Fruit fly (Drosophila melanogaster): Measurements from ENCODE around the gene Sgs7.

The Sgs7 gene

DNA sequence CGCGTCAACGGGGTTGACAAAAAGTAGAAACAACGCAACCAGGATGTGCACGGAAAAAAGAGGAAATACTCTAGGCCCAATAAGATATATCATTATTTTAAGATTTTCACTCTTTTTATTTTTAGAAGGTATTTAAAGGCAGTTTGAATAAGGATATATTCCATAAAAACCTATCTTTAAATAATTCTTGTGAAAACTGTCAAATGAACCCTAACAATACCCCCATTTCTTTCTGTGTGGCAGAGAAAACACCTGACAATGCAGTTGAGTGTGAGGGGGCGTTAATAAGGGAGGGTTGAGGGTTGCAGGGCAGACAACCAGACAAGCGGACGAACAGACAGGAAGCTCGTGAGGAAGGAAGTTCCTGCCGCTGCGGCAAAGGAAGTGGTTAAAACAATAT, 42.3 kb downstream of the Sgs7 start (continued):
- TF ChIP-seq Ssrp (tag; optimal IDR thresholded peaks at IDR 0.05) (peak; percentile 15), CG6272 (GFP tag; IDR thresholded peaks at IDR 0.05) (peak; percentile 14; the same call in 1 of the 2 replicates), CG12236 (GFP tag; optimal IDR thresholded peaks at IDR 0.05) (no peak), cad (GFP tag; optimal IDR thresholded peaks at IDR 0.05) (no peak), CG11504 (tag; optimal IDR thresholded peaks at IDR 0.05) (peak; percentile 48), CG7987 (GFP tag; optimal IDR thresholded peaks at IDR 0.05) (no peak), gem (tag; optimal IDR thresholded peaks at IDR 0.05) (peak; percentile 68), zfh1 (GFP tag; IDR thresholded peaks at IDR 0.05) (peak; percentile 54; the same call in 1 of the 3 replicates), chif (GFP tag; optimal IDR thresholded peaks at IDR 0.05) (peak in 1 of 2 experiments; percentile 16), croc (GFP tag; conservative IDR thresholded peaks at IDR 0.05) (no peak), cato (GFP tag; optimal IDR thresholded peaks at IDR 0.05; ENCODE audit: borderline replicate concordance) (peak; percentile 30), CG12391 (tag; optimal IDR thresholded peaks at IDR 0.05) (peak; percentile 52), kay (GFP tag; optimal IDR thresholded peaks at IDR 0.05) (peak; percentile 6), CG18599 (GFP tag; optimal IDR thresholded peaks at IDR 0.05) (peak; percentile 40), usp (GFP tag; optimal IDR thresholded peaks at IDR 0.05) (no peak), CG4730 (GFP tag; IDR thresholded peaks at IDR 0.05) (no peak), Oli (tag; optimal IDR thresholded peaks at IDR 0.05) (peak; percentile 23), crp (GFP tag; optimal IDR thresholded peaks at IDR 0.05) (no peak), Xbp1 (GFP tag; optimal IDR thresholded peaks at IDR 0.05) (peak; percentile 31), bcd (GFP tag; optimal IDR thresholded peaks at IDR 0.05) (peak; percentile 12), CG2678 (tag; optimal IDR thresholded peaks at IDR 0.05) (peak; percentile 46), HLH3B (GFP tag; IDR thresholded peaks at IDR 0.05) (peak; percentile 49; the same call in 1 of the 2 replicates)

dm6 chr3L:11552996-11553671, 43.5 kb downstream of the Sgs7 start:
- TF ChIP-seq zen (tag; optimal IDR thresholded peaks at IDR 0.05) (no peak), ci (GFP tag; IDR thresholded peaks at IDR 0.05) (peak; percentile 74), CG17359 (tag; optimal IDR thresholded peaks at IDR 0.05) (peak; percentile 44), Poxn (GFP tag; IDR thresholded peaks at IDR 0.05) (no peak), tx (GFP tag; optimal IDR thresholded peaks at IDR 0.05) (no peak), abd-A (tag; optimal IDR thresholded peaks at IDR 0.05) (peak; percentile 88), kni (GFP tag; optimal IDR thresholded peaks at IDR 0.05) (peak; percentile 97), Dek (tag; optimal IDR thresholded peaks at IDR 0.05) (peak; percentile 21), gt (GFP tag; IDR thresholded peaks at IDR 0.05) (no peak), crp (GFP tag; optimal IDR thresholded peaks at IDR 0.05) (peak; percentile 79 to 97), az2 (GFP tag; optimal IDR thresholded peaks at IDR 0.05) (no peak), tup (GFP tag; optimal IDR thresholded peaks at IDR 0.05) (no peak), Opbp (GFP tag; IDR thresholded peaks at IDR 0.05; ENCODE audit: partially characterized antibody) (peak; percentile 40; the same call in 1 of the 3 replicates), YL-1 (GFP tag; optimal IDR thresholded peaks at IDR 0.05) (peak; percentile 21), bcd (GFP tag; optimal IDR thresholded peaks at IDR 0.05) (no peak), Dip3 (GFP tag; optimal IDR thresholded peaks at IDR 0.05) (no peak), so (GFP tag; IDR thresholded peaks at IDR 0.05) (peak; percentile 79; the same call in 2 of the 3 replicates), zen2 (GFP tag; IDR thresholded peaks at IDR 0.05; ENCODE audit: partially characterized antibody) (peak; percentile 95), Dbx (GFP tag; IDR thresholded peaks at IDR 0.05) (0 out of 3 replicates have a peak, but pooled peaks have one; percentile 38), CG10147 (GFP tag; optimal IDR thresholded peaks at IDR 0.05) (peak; percentile 38), chn (GFP tag; optimal IDR thresholded peaks at IDR 0.05) (no peak), CG15514 (GFP tag; optimal IDR thresholded peaks at IDR 0.05) (peak; percentile 15), Aef1 (GFP tag; IDR thresholded peaks at IDR 0.05) (peak; percentile 70), tin (GFP tag; optimal IDR thresholded peaks at IDR 0.05) (peak; percentile 7), CG14965 (GFP tag; optimal IDR thresholded peaks at IDR 0.05; ENCODE audit: borderline replicate concordance) (no peak), CG8478 (optimal IDR thresholded peaks at IDR 0.05) (peak; percentile 93), caup (GFP tag; optimal IDR thresholded peaks at IDR 0.05; ENCODE audit: severe bottlenecking) (peak; percentile 68), wek (GFP tag; optimal IDR thresholded peaks at IDR 0.05) (peak; percentile 1)
